Worm (Caenorhabditis elegans): ENCODE measurements around the gene C17F4.7.

ce11 chrII:3259254-3259653, 13.4 kb upstream of the C17F4.7 start, which contains the start of gene gcy-19:
- TF ChIP-seq pros-1 (tag; optimal IDR thresholded peaks at IDR 0.05) (no peak), tbx-2 (tag; optimal IDR thresholded peaks at IDR 0.05) (no peak), elt-2 (tag; optimal IDR thresholded peaks at IDR 0.05) (no peak), sox-4 (tag; optimal IDR thresholded peaks at IDR 0.05) (no peak), pag-3 (tag; optimal IDR thresholded peaks at IDR 0.05; ENCODE audit: borderline replicate concordance) (no peak), fkh-10 (GFP tag; optimal IDR thresholded peaks at IDR 0.05) (no peak), che-1 (tag; optimal IDR thresholded peaks at IDR 0.05) (no peak), nhr-232 (tag; optimal IDR thresholded peaks at IDR 0.05) (no peak), ama-1 (optimal IDR thresholded peaks at IDR 0.05) (no peak), ceh-9 (tag; optimal IDR thresholded peaks at IDR 0.05) (no peak), ets-4 (tag; optimal IDR thresholded peaks at IDR 0.05) (no peak), hlh-8 (tag; optimal IDR thresholded peaks at IDR 0.05) (no peak), nhr-11 (tag; optimal IDR thresholded peaks at IDR 0.05) (no peak), ref-2 (tag; optimal IDR thresholded peaks at IDR 0.05) (no peak)
